Fruit fly (Drosophila melanogaster) S2 (cell line): Measurements from ENCODE around the gene Tti1.

Experiments
- CG8478 ChIP-seq: fragments of >200 bp; optimal IDR thresholded peaks from 2 replicates; lab custom pipeline; 2018
- CTCF ChIP-seq, 2 experiments: fragments of >200 bp; optimal IDR thresholded peaks; 2 replicates each; lab custom pipeline; 2018

DNA sequence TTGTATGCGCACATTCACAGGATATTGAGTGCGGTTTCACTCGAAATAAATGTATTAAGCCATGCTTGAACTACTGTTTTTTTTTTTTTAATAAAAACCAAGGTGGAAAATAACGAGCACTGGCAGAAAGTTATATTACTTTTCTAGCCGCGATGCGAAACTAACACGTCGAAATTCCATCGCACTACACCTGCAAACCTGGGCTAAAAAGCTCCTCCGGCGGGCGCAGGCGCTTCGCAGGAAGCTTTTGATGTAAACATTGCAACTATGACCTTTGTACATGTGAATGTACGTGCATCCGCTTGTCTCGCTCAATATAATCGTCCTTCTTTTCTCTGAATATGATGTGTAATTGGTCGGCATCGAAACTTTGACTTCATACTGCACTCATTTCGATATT is 14.7 kb downstream of the Tti1 start, which contains the start of gene side-VII:
- TF ChIP-seq CTCF (optimal IDR thresholded peaks at IDR 0.05; lab: Kevin White, UChicago) (no peak), CG8478 (no peak)
